Worm (Caenorhabditis elegans) whole organism, early embryonic: ENCODE data around the gene eelo-2.

ENCODE experiments used
- F13C5.2 ChIP-seq: sonication (generic microtip); optimal IDR thresholded peaks from 2 replicates; lab custom pipeline; 2017; ENCODE audit warnings: mild to moderate bottlenecking, missing genetic modification characterization, inconsistent platforms, missing compliant biosample characterization
- aly-1 ChIP-seq: sonication (generic microtip); optimal IDR thresholded peaks from 2 replicates; lab custom pipeline; 2016; ENCODE audit warnings: missing genetic modification characterization, missing compliant biosample characterization
- ama-1 ChIP-seq: fragments of 150-350 bp; optimal IDR thresholded peaks from 2 replicates; lab custom pipeline; 2014
- ceh-36 ChIP-seq: sonication (generic microtip); optimal IDR thresholded peaks from 2 replicates; lab custom pipeline; 2016; ENCODE audit warnings: missing genetic modification characterization, inconsistent platforms, missing compliant biosample characterization
- ets-7 ChIP-seq: sonication (generic microtip); optimal IDR thresholded peaks from 2 replicates; lab custom pipeline; 2016; ENCODE audit warnings: missing genotype, missing genetic modification characterization, missing compliant biosample characterization
- flt-1 ChIP-seq: fragments of 200-800 bp; sonication (Bioruptor generic); IDR thresholded peaks from 2 replicates; pipeline ENCODE4 v1.3.6; 2022; ENCODE audit warnings: missing genetic modification characterization, missing compliant biosample characterization
- hmg-4 ChIP-seq: fragments of 200-800 bp; sonication (Bioruptor generic); optimal IDR thresholded peaks from 2 replicates; lab custom pipeline; 2018; ENCODE audit warnings: mild to moderate bottlenecking, missing genetic modification characterization, missing compliant biosample characterization
- hnd-1 ChIP-seq: sonication (generic microtip); optimal IDR thresholded peaks from 2 replicates; lab custom pipeline; 2016; ENCODE audit warnings: missing genetic modification characterization, missing compliant biosample characterization
- pes-1 ChIP-seq: fragments of 200-800 bp; sonication (Bioruptor generic); IDR thresholded peaks from 2 replicates; pipeline ENCODE4 v1.3.6; 2022; ENCODE audit warnings: missing genetic modification reagents, missing genetic modification characterization, missing compliant biosample characterization
- scrt-1 ChIP-seq: fragments of 200-800 bp; sonication (Bioruptor generic); IDR thresholded peaks from 2 replicates; pipeline ENCODE4 v1.3.6; 2022; ENCODE audit warnings: missing genetic modification characterization, missing compliant biosample characterization
- sea-1 ChIP-seq: fragments of 200-800 bp; sonication (Bioruptor generic); conservative IDR thresholded peaks from 2 replicates; pipeline ENCODE4 v1.3.6; 2022; ENCODE audit warnings: missing genetic modification characterization, missing compliant biosample characterization
- tbx-11 ChIP-seq: fragments of 200-800 bp; sonication (Bioruptor generic); IDR thresholded peaks from 2 replicates; pipeline ENCODE4 v1.3.6; 2022; ENCODE audit warnings: missing genetic modification characterization, missing compliant biosample characterization
- tbx-37 ChIP-seq: fragments of 200-800 bp; sonication (Bioruptor generic); conservative IDR thresholded peaks from 2 replicates; pipeline ENCODE4 v1.3.6; 2022; ENCODE audit warnings: missing genetic modification reagents, missing genetic modification characterization, missing compliant biosample characterization
- tra-4 ChIP-seq: sonication (generic microtip); optimal IDR thresholded peaks from 2 replicates; lab custom pipeline; 2017; ENCODE audit warnings: missing genetic modification characterization, missing compliant biosample characterization

DNA sequence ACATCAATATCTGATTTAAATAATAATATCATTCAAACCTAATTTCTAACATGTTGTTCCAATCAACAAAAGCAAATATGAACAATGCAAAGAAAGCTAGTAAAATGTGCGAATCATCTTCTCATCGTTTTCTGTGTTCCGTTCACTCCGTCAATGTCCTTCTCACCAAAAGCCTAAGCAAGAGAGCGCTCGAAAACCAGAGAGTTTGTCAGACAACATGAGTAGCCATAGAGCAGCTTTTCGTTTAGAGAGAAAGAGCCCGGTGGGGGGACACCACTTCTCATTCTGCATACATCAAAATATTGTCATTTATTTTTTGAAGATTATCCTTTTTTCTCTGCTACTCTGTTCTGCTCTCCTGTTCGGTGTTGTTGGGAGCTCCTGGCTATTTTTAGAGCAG is 43.7 kb downstream of the eelo-2 start:
- no peak for TF ChIP-seq sea-1 (GFP tag; lab: Robert Waterston, UW)
- no peak for TF ChIP-seq flt-1 (GFP tag; lab: Robert Waterston, UW)
- TF ChIP-seq F13C5.2 (tag; lab: Kevin White, UChicago), result no peak
- TF ChIP-seq ama-1, result no peak
- TF ChIP-seq scrt-1 (GFP tag; lab: Robert Waterston, UW), result no peak
- no peak for TF ChIP-seq aly-1 (tag; lab: Kevin White, UChicago)
- no peak for TF ChIP-seq pes-1
- no peak for TF ChIP-seq tbx-11 (GFP tag; lab: Robert Waterston, UW)
- TF ChIP-seq ceh-36 (tag; lab: Kevin White, UChicago), result no peak
- no peak for TF ChIP-seq ets-7 (tag; lab: Kevin White, UChicago)
- no peak for TF ChIP-seq tra-4 (tag; lab: Kevin White, UChicago)
- no peak for TF ChIP-seq hnd-1 (tag; lab: Kevin White, UChicago)
- TF ChIP-seq hmg-4 (GFP tag; lab: Kevin White, UChicago), result no peak
- no peak for TF ChIP-seq tbx-37 (GFP tag; lab: Robert Waterston, UW)
